Worm (Caenorhabditis elegans) whole organism, L3 larva: ENCODE results near the gene T16H12.13.

Experiments
- R02D3.7 ChIP-seq: fragments of 150-350 bp; optimal IDR thresholded peaks from 2 replicates; lab custom pipeline; 2014; ENCODE audit warnings: missing biosample characterization, missing genetic modification characterization
- aly-2 ChIP-seq: fragments of 150-350 bp; optimal IDR thresholded peaks from 2 replicates; lab custom pipeline; 2014; ENCODE audit warnings: missing biosample characterization, missing genetic modification characterization
- ama-1 ChIP-seq: fragments of 150-350 bp; optimal IDR thresholded peaks from 2 replicates; lab custom pipeline; 2018
- ceh-16 ChIP-seq: sonication (generic microtip); optimal IDR thresholded peaks from 2 replicates; lab custom pipeline; 2017; ENCODE audit warnings: missing biosample characterization, missing genetic modification characterization
- ceh-28 ChIP-seq: fragments of 150-350 bp; optimal IDR thresholded peaks from 2 replicates; lab custom pipeline; 2014; ENCODE audit warnings: missing biosample characterization, missing genetic modification reagents, missing genetic modification characterization
- ceh-82 ChIP-seq: fragments of 150-350 bp; optimal IDR thresholded peaks from 2 replicates; lab custom pipeline; 2014; ENCODE audit warnings: missing biosample characterization, missing genetic modification characterization
- daf-12 ChIP-seq: fragments of 150-350 bp; optimal IDR thresholded peaks from 2 replicates; lab custom pipeline; 2014; ENCODE audit warnings: missing biosample characterization, missing genetic modification reagents, missing genetic modification characterization
- egl-27 ChIP-seq: sonication (generic microtip); optimal IDR thresholded peaks from 4 replicates; lab custom pipeline; 2017; ENCODE audit warnings: missing biosample characterization, missing genetic modification reagents, missing genetic modification characterization
- egl-5 ChIP-seq: fragments of 150-350 bp; optimal IDR thresholded peaks from 2 replicates; lab custom pipeline; 2017; ENCODE audit warnings: missing biosample characterization, missing genetic modification reagents, missing genetic modification characterization, inconsistent platforms
- elt-1 ChIP-seq: fragments of 150-350 bp; optimal IDR thresholded peaks from 2 replicates; lab custom pipeline; 2014; ENCODE audit warnings: missing biosample characterization, missing genetic modification characterization
- elt-2 ChIP-seq: sonication (generic microtip); optimal IDR thresholded peaks from 2 replicates; lab custom pipeline; 2016; ENCODE audit warnings: missing genetic modification reagents, mild to moderate bottlenecking, missing genetic modification characterization, missing compliant biosample characterization
- eor-1 ChIP-seq, 2 experiments: fragments of 150-350 bp; optimal IDR thresholded peaks; 2 replicates each; lab custom pipeline; 2014 to 2018; ENCODE audit warnings: missing biosample characterization in 2 of 2, missing genetic modification characterization in 2 of 2
- fkh-10 ChIP-seq: sonication (generic microtip); optimal IDR thresholded peaks from 2 replicates; lab custom pipeline; 2017; ENCODE audit warnings: missing biosample characterization, missing genetic modification reagents, missing genetic modification characterization
- fos-1 ChIP-seq: fragments of 150-350 bp; optimal IDR thresholded peaks from 2 replicates; lab custom pipeline; 2014; ENCODE audit warnings: missing biosample characterization, missing genetic modification characterization
- hmg-11 ChIP-seq: sonication (generic microtip); optimal IDR thresholded peaks from 2 replicates; lab custom pipeline; 2016; ENCODE audit warnings: missing genetic modification characterization, missing compliant biosample characterization
- jun-1 ChIP-seq: fragments of 150-350 bp; optimal IDR thresholded peaks from 2 replicates; lab custom pipeline; 2014; ENCODE audit warnings: missing biosample characterization, missing genetic modification reagents, missing genetic modification characterization
- lin-15B ChIP-seq: fragments of 150-350 bp; optimal IDR thresholded peaks from 2 replicates; lab custom pipeline; 2014; ENCODE audit warnings: missing biosample characterization, missing genetic modification characterization
- mdl-1 ChIP-seq: fragments of 150-350 bp; optimal IDR thresholded peaks from 2 replicates; lab custom pipeline; 2014; ENCODE audit warnings: missing biosample characterization, missing genetic modification characterization
- mml-1 ChIP-seq: fragments of 150-350 bp; sonication (generic microtip); optimal IDR thresholded peaks from 3 replicates; lab custom pipeline; 2014; ENCODE audit warnings: missing biosample characterization, missing genetic modification characterization
- nfya-1 ChIP-seq: sonication (generic microtip); optimal IDR thresholded peaks from 2 replicates; lab custom pipeline; 2017; ENCODE audit warnings: missing genetic modification characterization, mild to moderate bottlenecking, missing compliant biosample characterization, antibody characterized with exemption, moderate library complexity; ENCODE audit not compliant: insufficient read depth
- nhr-11 ChIP-seq: fragments of 150-350 bp; optimal IDR thresholded peaks from 2 replicates; lab custom pipeline; 2014; ENCODE audit warnings: missing biosample characterization, missing genetic modification characterization
- nhr-12 ChIP-seq: fragments of 150-350 bp; optimal IDR thresholded peaks from 2 replicates; lab custom pipeline; 2014; ENCODE audit warnings: missing biosample characterization, missing genetic modification characterization
- nhr-237 ChIP-seq: fragments of 150-350 bp; optimal IDR thresholded peaks from 2 replicates; lab custom pipeline; 2014; ENCODE audit warnings: missing biosample characterization, missing genetic modification characterization
- nhr-43 ChIP-seq: sonication (generic microtip); optimal IDR thresholded peaks from 2 replicates; lab custom pipeline; 2016; ENCODE audit warnings: mild to moderate bottlenecking, missing genetic modification characterization, missing compliant biosample characterization; ENCODE audit not compliant: poor library complexity, severe bottlenecking
- nhr-67 ChIP-seq: fragments of 150-350 bp; optimal IDR thresholded peaks from 2 replicates; lab custom pipeline; 2014; ENCODE audit warnings: missing biosample characterization, missing genetic modification characterization
- nhr-77 ChIP-seq: fragments of 150-350 bp; optimal IDR thresholded peaks from 2 replicates; lab custom pipeline; 2014; ENCODE audit warnings: missing biosample characterization, missing genetic modification characterization
- pha-4 ChIP-seq: fragments of 150-350 bp; optimal IDR thresholded peaks from 2 replicates; lab custom pipeline; 2014; ENCODE audit warnings: missing biosample characterization, missing genetic modification reagents, missing genetic modification characterization
- sea-2 ChIP-seq: fragments of 150-350 bp; sonication (generic microtip); optimal IDR thresholded peaks from 4 replicates; lab custom pipeline; 2014; ENCODE audit warnings: missing biosample characterization, missing genetic modification reagents, missing genetic modification characterization
- skn-1 ChIP-seq: fragments of 150-350 bp; optimal IDR thresholded peaks from 2 replicates; lab custom pipeline; 2014; ENCODE audit warnings: missing biosample characterization, missing genetic modification characterization
- snpc-4 ChIP-seq: fragments of 150-350 bp; optimal IDR thresholded peaks from 2 replicates; lab custom pipeline; 2014; ENCODE audit warnings: missing biosample characterization, missing genetic modification characterization
- tbx-2 ChIP-seq: sonication (generic microtip); optimal IDR thresholded peaks from 2 replicates; lab custom pipeline; 2016; ENCODE audit warnings: mild to moderate bottlenecking, missing genetic modification characterization, missing compliant biosample characterization
- unc-62 ChIP-seq: fragments of 150-350 bp; sonication (generic microtip); optimal IDR thresholded peaks from 4 replicates; lab custom pipeline; 2014; ENCODE audit warnings: missing biosample characterization, missing genetic modification reagents, missing genetic modification characterization
- zag-1 ChIP-seq: fragments of 150-350 bp; optimal IDR thresholded peaks from 2 replicates; lab custom pipeline; 2014; ENCODE audit warnings: missing biosample characterization, missing genetic modification characterization
- ztf-11 ChIP-seq: fragments of 150-350 bp; optimal IDR thresholded peaks from 2 replicates; lab custom pipeline; 2014; ENCODE audit warnings: missing biosample characterization, missing genetic modification characterization
- ztf-4 ChIP-seq: fragments of 150-350 bp; optimal IDR thresholded peaks from 2 replicates; lab custom pipeline; 2014; ENCODE audit warnings: missing biosample characterization, missing genetic modification characterization

Gene T16H12.13

DNA sequence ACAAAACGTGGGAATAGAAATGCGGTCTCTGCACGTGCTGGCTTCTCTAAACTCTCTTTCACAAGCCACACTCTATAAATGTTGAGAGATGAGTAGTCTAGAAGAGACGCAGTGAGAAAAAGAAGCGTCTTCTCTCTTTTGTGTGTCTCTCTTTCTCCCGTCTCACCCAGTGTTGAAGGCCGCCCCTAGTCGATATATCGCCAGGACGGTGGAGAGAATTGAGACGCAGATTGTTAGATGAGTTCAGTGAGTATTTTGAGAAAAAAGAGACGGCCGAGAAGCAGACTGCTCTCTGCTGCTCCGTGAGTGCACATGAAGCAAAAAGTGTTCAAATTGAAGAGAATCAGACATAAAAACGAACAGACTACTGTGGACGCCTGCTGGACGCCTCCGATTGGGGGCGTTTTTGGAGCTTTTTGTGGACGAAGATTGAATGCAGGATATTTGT, 11.3 kb downstream of the T16H12.13 start (continued):
- TF ChIP-seq fkh-10 (GFP tag; lab: Kevin White, UChicago) (no peak), elt-2 (peak; percentile 78), nhr-67 (no peak), snpc-4 (peak; percentile 52), ztf-4 (tag; lab: Kevin White, UChicago) (no peak), mml-1 (tag; lab: Kevin White, UChicago) (no peak)
- TF ChIP-seq, all 47 proteins: peak for 26

DNA sequence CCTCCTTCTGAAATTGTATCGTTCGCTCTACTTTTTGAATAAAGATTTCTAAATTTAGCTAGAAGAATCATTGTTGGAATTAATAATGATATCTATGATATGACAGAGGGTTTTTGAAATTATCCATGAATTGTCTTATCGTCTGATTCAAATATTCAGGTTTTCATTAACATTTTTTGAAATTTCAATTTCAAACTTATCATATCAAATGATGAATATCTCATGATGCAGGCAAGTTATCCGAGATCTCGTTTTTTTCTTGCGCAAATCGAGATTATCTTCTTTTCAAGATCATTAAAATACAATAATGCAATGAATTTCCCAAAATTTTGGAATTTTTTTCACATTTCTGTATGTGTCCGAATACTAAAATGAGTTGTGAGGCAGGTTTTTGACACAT, 12.8 kb downstream of the T16H12.13 start, which contains the start of gene spop-1:
Gene spop-1 (minus strand): TSS at position 101 of the 400 bp plus-strand sequence.
- no peak for TF ChIP-seq nhr-11 (tag; lab: Kevin White, UChicago)
- TF ChIP-seq aly-2 (tag; lab: Kevin White, UChicago) = no peak
- no peak for TF ChIP-seq zag-1

DNA sequence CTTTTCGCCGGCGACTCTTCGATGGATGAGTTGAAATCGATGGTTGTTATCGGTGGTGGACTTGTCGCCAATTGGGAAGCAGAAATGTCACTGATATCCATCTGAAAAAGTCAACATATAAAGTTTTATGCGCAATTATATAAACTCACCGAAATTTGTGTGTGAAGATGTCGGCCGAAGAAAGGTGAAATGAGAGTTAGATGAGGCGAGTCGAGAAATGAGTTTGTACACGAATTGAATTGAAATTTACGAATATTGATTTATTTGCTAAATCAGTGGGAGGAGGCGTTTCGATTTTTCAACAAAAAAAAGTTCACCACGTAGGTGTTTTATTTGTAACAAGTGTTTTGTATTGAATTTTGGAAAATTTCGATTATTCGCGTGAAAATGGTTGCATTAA, 16.1 kb downstream of the T16H12.13 start, which contains the start of gene kel-10:
Gene kel-10 (minus strand): TSS at position 101 of the 400 bp plus-strand sequence.
- no peak for TF ChIP-seq aly-2 (tag; lab: Kevin White, UChicago)
- no peak for TF ChIP-seq nhr-43
- no peak for TF ChIP-seq egl-5 (tag; lab: Kevin White, UChicago)
- TF ChIP-seq ceh-16 (tag; lab: Kevin White, UChicago) = no peak
- TF ChIP-seq nhr-12 (tag; lab: Kevin White, UChicago) = no peak
- no peak for TF ChIP-seq ztf-4 (tag; lab: Kevin White, UChicago)
- no peak for TF ChIP-seq egl-27 (tag; lab: Kevin White, UChicago)
- TF ChIP-seq tbx-2 (tag; lab: Kevin White, UChicago) = no peak

DNA sequence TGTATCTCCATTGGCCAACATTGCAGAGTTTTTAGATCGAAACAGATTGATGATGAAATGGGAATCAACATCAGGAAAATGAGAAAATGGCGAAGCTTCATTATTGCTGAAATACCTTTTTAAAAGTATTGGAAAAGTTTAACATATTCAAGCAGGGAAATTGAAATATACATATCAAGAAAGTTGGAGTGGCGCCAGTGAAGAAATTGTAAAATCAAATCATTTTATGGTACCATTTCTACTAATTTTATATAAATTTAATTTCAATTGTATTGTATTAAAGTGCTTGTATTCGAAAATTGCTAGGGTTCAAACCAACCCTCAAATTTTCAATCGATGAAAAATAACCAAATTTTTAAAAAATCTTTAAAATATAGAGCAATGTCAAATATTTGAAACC, 21.2 kb downstream of the T16H12.13 start, which contains the start of gene srt-55:
Gene srt-55 (minus strand): TSS at position 101 of the 400 bp plus-strand sequence.
- no peak for TF ChIP-seq jun-1 (tag; lab: Kevin White, UChicago)
- no peak for TF ChIP-seq eor-1 (tag; optimal IDR thresholded peaks at IDR 0.05; lab: Kevin White, UChicago)
- TF ChIP-seq daf-12 (tag; lab: Kevin White, UChicago) = no peak
- TF ChIP-seq ztf-4 (tag; lab: Kevin White, UChicago) = no peak
- TF ChIP-seq ceh-82 = no peak
- no peak for TF ChIP-seq ceh-16 (tag; lab: Kevin White, UChicago)
- TF ChIP-seq ama-1 (lab: Kevin White, UChicago) = no peak
- no peak for TF ChIP-seq egl-5 (tag; lab: Kevin White, UChicago)
- TF ChIP-seq sea-2 = no peak
- no peak for TF ChIP-seq nhr-237 (tag; lab: Kevin White, UChicago)
- no peak for TF ChIP-seq nhr-43
- TF ChIP-seq elt-2 = no peak

DNA sequence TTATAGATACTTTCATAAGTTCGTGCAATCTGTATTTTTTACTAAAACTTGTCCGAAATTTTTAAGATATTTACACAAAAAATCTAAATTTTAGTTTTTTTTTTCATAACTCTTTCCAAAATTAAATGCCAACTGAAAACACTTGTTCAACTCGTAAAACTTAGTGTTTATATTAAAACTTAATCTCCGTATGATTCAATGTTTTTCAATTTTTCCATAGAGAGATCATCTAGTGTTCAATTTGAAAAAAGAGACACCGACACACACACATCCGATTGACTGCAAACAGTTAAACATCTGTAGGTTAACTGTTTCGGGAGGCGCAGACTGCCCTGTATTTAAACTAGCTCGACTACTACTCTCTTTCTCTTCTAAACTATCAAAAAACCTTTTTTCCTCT, 23.8 kb downstream of the T16H12.13 start, which contains the start of gene T16H12.9:
Gene T16H12.9 (plus strand): TSS at position 301 of the 400 bp plus-strand sequence.
- TF ChIP-seq nfya-1 (tag; lab: Kevin White, UChicago) = no peak
- TF ChIP-seq lin-15B (tag; lab: Kevin White, UChicago) = no peak
- TF ChIP-seq snpc-4 = no peak
- TF ChIP-seq aly-2 (tag; lab: Kevin White, UChicago) = no peak
- TF ChIP-seq mdl-1 = no peak
- no peak for TF ChIP-seq ama-1 (lab: Kevin White, UChicago)
- no peak for TF ChIP-seq ceh-16 (tag; lab: Kevin White, UChicago)
- no peak for TF ChIP-seq R02D3.7
- TF ChIP-seq elt-1 = no peak
- no peak for TF ChIP-seq pha-4
- no peak for TF ChIP-seq unc-62 (GFP tag; lab: Kevin White, UChicago)
- TF ChIP-seq sea-2 = no peak
- no peak for TF ChIP-seq mml-1 (tag; lab: Kevin White, UChicago)
- TF ChIP-seq nhr-12 (tag; lab: Kevin White, UChicago) = no peak
- no peak for TF ChIP-seq fkh-10 (GFP tag; lab: Kevin White, UChicago)
- no peak for TF ChIP-seq ceh-28 (tag; lab: Kevin White, UChicago)

DNA sequence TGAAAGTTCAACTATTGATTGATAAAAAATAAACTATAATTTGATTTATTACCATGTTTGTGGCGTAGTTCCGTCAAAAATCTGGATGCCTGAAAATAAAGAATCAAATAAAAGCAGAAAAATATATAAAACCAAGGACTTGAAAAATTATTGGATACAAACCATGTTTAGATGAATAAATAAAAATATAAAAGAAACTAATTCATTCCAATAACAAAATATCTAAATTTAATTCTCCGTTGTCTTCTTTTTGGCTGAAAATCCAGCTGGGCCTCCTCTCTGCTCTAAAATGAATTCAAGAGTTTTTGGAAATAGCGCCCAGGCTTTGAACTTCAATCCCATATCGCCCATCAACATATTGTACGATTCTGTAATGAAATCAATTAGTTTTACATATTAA, 27.8 kb downstream of the T16H12.13 start, which contains the start of gene vps-29:
Gene vps-29 (minus strand): TSS at position 101 of the 400 bp plus-strand sequence.
- TF ChIP-seq hmg-11 (no peak), nhr-43 (no peak), skn-1 (tag; lab: Kevin White, UChicago) (no peak), fos-1 (tag; lab: Kevin White, UChicago) (no peak), R02D3.7 (no peak), ceh-16 (tag; lab: Kevin White, UChicago) (no peak), nhr-12 (tag; lab: Kevin White, UChicago) (no peak), sea-2 (no peak), nfya-1 (tag; lab: Kevin White, UChicago) (no peak), ceh-82 (no peak), eor-1 (tag; optimal IDR thresholded peaks at IDR 0.05; lab: Kevin White, UChicago) (no peak), ztf-4 (tag; lab: Kevin White, UChicago) (no peak), nhr-77 (tag; lab: Kevin White, UChicago) (no peak), elt-2 (no peak), ztf-11 (no peak)
